In the genomic region with DNA sequence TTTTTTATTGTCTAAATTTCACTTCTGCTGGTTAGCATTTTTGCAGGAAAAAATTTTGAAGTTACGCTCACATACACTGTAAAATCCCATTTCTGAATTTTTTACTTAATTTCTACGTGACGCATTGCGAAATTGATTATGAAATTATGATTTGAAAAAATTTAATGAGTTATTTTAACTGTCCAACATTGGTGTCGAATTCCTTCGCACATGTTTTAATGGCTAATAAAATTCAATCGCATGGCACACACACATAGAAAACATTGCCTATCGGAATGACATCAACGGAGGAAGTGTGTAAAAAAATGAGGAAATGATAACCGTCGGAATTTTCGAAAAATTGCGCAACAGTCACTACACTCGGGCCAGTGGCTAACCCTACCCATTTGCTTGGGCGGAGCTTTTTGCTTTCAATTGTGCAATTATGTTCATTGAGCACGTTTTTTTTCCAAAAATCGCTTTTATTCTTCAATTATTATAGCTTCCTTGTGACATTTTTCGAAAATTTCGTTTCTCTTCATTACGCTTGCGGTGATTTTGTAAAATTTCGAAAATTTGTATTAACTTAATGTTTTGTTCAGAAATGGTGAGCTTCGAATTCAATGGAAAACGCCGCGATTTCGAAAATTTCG, we compare ENCODE assay signal across 5 worm cellular contexts.
TF ChIP-seq lines count a peak whose summit lies in the region.

Gene C25F9.16 (plus strand): TSS at position 582 of the 632 bp plus-strand sequence.

TF ChIP-seq in whole organism, L2 larva, 48 proteins besides CTCF, POLR2A, EP300 and RAD21:
- TF ChIP-seq fos-1 (tag; optimal IDR thresholded peaks at IDR 0.05; lab: Kevin White, UChicago) = peak; percentile 10
- no peak for TF ChIP-seq ceh-16 (tag; optimal IDR thresholded peaks at IDR 0.05; lab: Kevin White, UChicago)
TF ChIP-seq in whole organism, L2 larva: peak in this region for 1.

TF ChIP-seq in whole organism, L3 larva, 47 proteins besides CTCF, POLR2A, EP300 and RAD21:
- TF ChIP-seq ceh-28 (tag; optimal IDR thresholded peaks at IDR 0.05; lab: Kevin White, UChicago) = no peak
- no peak for TF ChIP-seq ceh-82 (tag; optimal IDR thresholded peaks at IDR 0.05; lab: Kevin White, UChicago)
- no peak for TF ChIP-seq fkh-10 (GFP tag; optimal IDR thresholded peaks at IDR 0.05; lab: Kevin White, UChicago)
- TF ChIP-seq nhr-76 (tag; optimal IDR thresholded peaks at IDR 0.05; lab: Kevin White, UChicago) = no peak
- no peak for TF ChIP-seq ceh-16 (tag; optimal IDR thresholded peaks at IDR 0.05; lab: Kevin White, UChicago)
- TF ChIP-seq pqm-1 (tag; optimal IDR thresholded peaks at IDR 0.05; lab: Kevin White, UChicago) = peak; percentile 1
- no peak for TF ChIP-seq eor-1 (tag; optimal IDR thresholded peaks at IDR 0.05; lab: Kevin White, UChicago)
- no peak for TF ChIP-seq unc-62 (GFP tag; optimal IDR thresholded peaks at IDR 0.05; lab: Kevin White, UChicago)
- TF ChIP-seq jun-1 (tag; optimal IDR thresholded peaks at IDR 0.05; lab: Kevin White, UChicago) = no peak
- peak; percentile 60 for TF ChIP-seq elt-2 (tag; optimal IDR thresholded peaks at IDR 0.05; lab: Kevin White, UChicago)
- TF ChIP-seq nhr-43 (tag; optimal IDR thresholded peaks at IDR 0.05; lab: Kevin White, UChicago; ENCODE audit: poor library complexity, severe bottlenecking) = no peak
- TF ChIP-seq nhr-237 (tag; optimal IDR thresholded peaks at IDR 0.05; lab: Kevin White, UChicago) = no peak

TF ChIP-seq in whole organism, L4 larva, 104 proteins besides CTCF, POLR2A, EP300 and RAD21:
- 0 out of 2 replicates have a peak, but pooled peaks have one; percentile 26 for TF ChIP-seq ceh-20 (GFP tag; IDR thresholded peaks at IDR 0.05; lab: Robert Waterston, UW)
- peak; percentile 42 for TF ChIP-seq pqm-1 (tag; optimal IDR thresholded peaks at IDR 0.05; lab: Kevin White, UChicago)
- TF ChIP-seq lin-38 (GFP tag; IDR thresholded peaks at IDR 0.05; lab: Robert Waterston, UW) = no peak
- peak; percentile 24 for TF ChIP-seq nhr-28 (tag; optimal IDR thresholded peaks at IDR 0.05; lab: Kevin White, UChicago)
- TF ChIP-seq daf-16 (GFP tag; optimal IDR thresholded peaks at IDR 0.05; lab: Kevin White, UChicago) = no peak
- TF ChIP-seq daf-16 (tag; optimal IDR thresholded peaks at IDR 0.05; lab: Kevin White, UChicago) = peak; percentile 33
- no peak for TF ChIP-seq aly-2 (tag; optimal IDR thresholded peaks at IDR 0.05; lab: Kevin White, UChicago)
- TF ChIP-seq aha-1 (tag; lab: Kevin White, UChicago) = peak; percentile 72
- TF ChIP-seq ama-1 (optimal IDR thresholded peaks at IDR 0.05; lab: Kevin White, UChicago) = no peak
- TF ChIP-seq php-3 (GFP tag; IDR thresholded peaks at IDR 0.05; lab: Robert Waterston, UW) = peak; percentile 90
- TF ChIP-seq ctbp-1 (GFP tag; IDR thresholded peaks at IDR 0.05; lab: Robert Waterston, UW) = no peak
- no peak for TF ChIP-seq lin-29 (GFP tag; IDR thresholded peaks at IDR 0.05; lab: Robert Waterston, UW)
TF ChIP-seq in whole organism, L4 larva: peak in this region for 6.

TF ChIP-seq in whole organism, mixed stage, embryonic, 35 proteins besides CTCF, POLR2A, EP300 and RAD21:
- TF ChIP-seq mep-1 (tag; optimal IDR thresholded peaks at IDR 0.05; lab: Kevin White, UChicago) (no peak), zip-8 (tag; optimal IDR thresholded peaks at IDR 0.05; lab: Kevin White, UChicago) (peak; percentile 29)

TF ChIP-seq in whole organism, young adult, 124 proteins besides CTCF, POLR2A, EP300 and RAD21:
- TF ChIP-seq athp-1 (tag; optimal IDR thresholded peaks at IDR 0.05; lab: Kevin White, UChicago) = no peak
- no peak for TF ChIP-seq nhr-27 (tag; optimal IDR thresholded peaks at IDR 0.05; lab: Kevin White, UChicago)
- no peak for TF ChIP-seq madf-6 (GFP tag; IDR thresholded peaks at IDR 0.05; lab: Robert Waterston, UW)
- no peak for TF ChIP-seq ztf-18 (tag; optimal IDR thresholded peaks at IDR 0.05; lab: Kevin White, UChicago)
- TF ChIP-seq dpff-1 (tag; optimal IDR thresholded peaks at IDR 0.05; lab: Kevin White, UChicago) = no peak
- TF ChIP-seq cebp-1 (GFP tag; IDR thresholded peaks at IDR 0.05; lab: Robert Waterston, UW) = peak; percentile 61; the same call in 1 of the 2 replicates
- TF ChIP-seq cebp-1 (tag; optimal IDR thresholded peaks at IDR 0.05; lab: Kevin White, UChicago) = peak; percentile 72
- no peak for TF ChIP-seq B0336.3 (GFP tag; IDR thresholded peaks at IDR 0.05; lab: Robert Waterston, UW)
- TF ChIP-seq him-1 (tag; optimal IDR thresholded peaks at IDR 0.05; lab: Kevin White, UChicago) = no peak
